Worm (Caenorhabditis elegans) whole organism, late embryonic: Measurements from ENCODE around the gene srlf-13.

Source experiments
- F13H6.1 ChIP-seq: sonication (generic microtip); optimal IDR thresholded peaks from 2 replicates; lab custom pipeline; 2016; ENCODE audit warnings: missing genetic modification characterization, missing compliant biosample characterization
- ceh-19 ChIP-seq: fragments of 200-800 bp; sonication (Bioruptor generic); optimal IDR thresholded peaks from 2 replicates; lab custom pipeline; 2018; ENCODE audit warnings: mild to moderate bottlenecking, missing genetic modification characterization, missing compliant biosample characterization
- elt-4 ChIP-seq: sonication (generic microtip); optimal IDR thresholded peaks from 2 replicates; lab custom pipeline; 2016; ENCODE audit warnings: missing genetic modification characterization, missing compliant biosample characterization
- pax-1 ChIP-seq: fragments of 150-350 bp; optimal IDR thresholded peaks from 2 replicates; lab custom pipeline; 2014; ENCODE audit warnings: missing biosample characterization, missing genetic modification characterization
- pha-2 ChIP-seq: sonication (generic microtip); optimal IDR thresholded peaks from 2 replicates; lab custom pipeline; 2017; ENCODE audit warnings: mild to moderate bottlenecking, missing genetic modification characterization, missing compliant biosample characterization
- unc-42 ChIP-seq: sonication (generic microtip); optimal IDR thresholded peaks from 2 replicates; lab custom pipeline; 2016; ENCODE audit warnings: missing genotype, missing genetic modification characterization, missing compliant biosample characterization

DNA sequence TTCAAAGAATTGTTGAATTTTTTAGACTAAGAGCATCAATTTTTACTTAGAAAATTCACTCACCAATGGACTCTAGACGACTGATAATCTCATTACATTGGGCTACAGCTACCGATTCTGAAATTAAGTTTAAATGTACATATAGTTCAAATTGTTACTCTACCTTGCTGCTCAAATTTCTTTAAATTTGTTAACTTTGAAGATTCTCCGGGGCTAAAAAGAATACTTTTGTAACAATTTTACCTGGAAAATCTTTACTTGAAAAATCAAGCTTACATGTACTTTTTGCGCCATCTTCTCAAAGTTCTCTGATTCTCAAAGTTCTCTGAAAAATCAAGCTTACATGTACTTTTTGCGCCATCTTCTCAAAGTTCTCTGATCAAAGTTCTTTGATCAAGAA lies 16.9 kb downstream of the srlf-13 start, which contains the start of gene sdz-13:
- TF ChIP-seq unc-42 (tag; lab: Kevin White, UChicago) (no peak), elt-4 (no peak), pha-2 (no peak), ceh-19 (GFP tag; lab: Kevin White, UChicago) (no peak), F13H6.1 (no peak), pax-1 (tag; lab: Kevin White, UChicago) (no peak)
